Fruit fly (Drosophila melanogaster): Measurements from ENCODE around the gene nero.

The nero gene

DNA sequence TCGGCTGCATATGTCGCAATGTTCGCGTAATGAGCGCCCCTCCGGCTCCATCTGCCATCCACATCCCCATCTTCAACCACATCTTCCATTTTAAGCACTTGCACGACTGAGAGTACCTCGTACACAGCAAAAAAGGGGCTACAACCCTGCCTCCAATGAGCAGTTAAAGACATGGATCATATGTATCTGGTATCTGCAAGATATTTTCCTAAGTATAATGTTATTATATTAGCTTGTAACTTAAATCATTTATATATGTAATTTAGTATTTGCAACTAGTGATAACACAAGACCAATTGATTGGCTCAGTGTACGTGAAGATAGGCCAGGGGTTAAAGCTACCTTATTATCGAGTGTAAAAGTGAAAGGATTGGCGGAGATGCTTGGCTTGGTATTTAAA, 15.3 kb upstream of the nero start (continued):
- TF ChIP-seq peb (GFP tag; IDR thresholded peaks at IDR 0.05) (no peak), CHES-1-like (GFP tag; optimal IDR thresholded peaks at IDR 0.05) (no peak), CoRest (tag; optimal IDR thresholded peaks at IDR 0.05) (no peak), Mad (GFP tag; optimal IDR thresholded peaks at IDR 0.05) (no peak), CG13123 (GFP tag; optimal IDR thresholded peaks at IDR 0.05) (no peak), sr (GFP tag; IDR thresholded peaks at IDR 0.05) (no peak), Pdp1 (GFP tag; optimal IDR thresholded peaks at IDR 0.05) (no peak), Optix (GFP tag; IDR thresholded peaks at IDR 0.05) (no peak), dpn (GFP tag; optimal IDR thresholded peaks at IDR 0.05) (no peak), wek (GFP tag; optimal IDR thresholded peaks at IDR 0.05) (no peak), CG9817 (tag; optimal IDR thresholded peaks at IDR 0.05) (no peak), gcm (GFP tag; optimal IDR thresholded peaks at IDR 0.05) (no peak), sob (GFP tag; IDR thresholded peaks at IDR 0.05) (no peak), CG30431 (GFP tag; optimal IDR thresholded peaks at IDR 0.05) (no peak), CG1647 (GFP tag; optimal IDR thresholded peaks at IDR 0.05) (no peak), Six4 (GFP tag; optimal IDR thresholded peaks at IDR 0.05) (no peak), CG12744 (GFP tag; optimal IDR thresholded peaks at IDR 0.05) (no peak), Lhr (GFP tag; optimal IDR thresholded peaks at IDR 0.05) (no peak)

DNA sequence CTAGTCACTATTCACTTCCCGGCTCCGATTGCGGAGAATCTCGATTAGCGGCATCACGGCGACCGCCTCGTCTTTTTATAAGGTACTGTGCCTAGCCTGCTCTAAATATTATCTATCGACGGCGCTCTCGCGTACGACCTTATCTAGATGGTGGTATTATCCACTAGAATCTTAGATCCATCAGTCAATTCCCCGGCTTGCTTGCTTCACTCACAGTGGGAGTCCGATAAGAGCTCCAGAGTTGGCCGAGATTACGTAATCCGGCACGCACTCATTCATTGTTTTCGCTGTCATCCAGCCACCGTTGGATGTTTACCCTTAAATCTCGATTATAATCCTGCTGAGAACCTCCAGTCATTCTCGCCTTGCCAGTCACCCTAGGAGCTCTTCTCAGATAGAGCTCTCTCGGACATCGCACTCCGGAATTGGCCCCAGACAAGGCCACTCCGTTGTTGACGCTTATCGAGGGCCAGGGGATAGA, 14.2 kb upstream of the nero start, which contains the start of gene Smvt:
Smvt (minus strand) TSS at position 51 of the 481 bp plus-strand sequence.
- TF ChIP-seq br (optimal IDR thresholded peaks at IDR 0.05) (no peak), dan (GFP tag; IDR thresholded peaks at IDR 0.05) (no peak), amos (GFP tag; IDR thresholded peaks at IDR 0.05; ENCODE audit: partially characterized antibody) (no peak), CG2120 (GFP tag; optimal IDR thresholded peaks at IDR 0.05) (no peak), CG4404 (GFP tag; IDR thresholded peaks at IDR 0.05) (no peak), vnd (GFP tag; IDR thresholded peaks at IDR 0.05; ENCODE audit: partially characterized antibody) (0 out of 3 replicates have a peak, but pooled peaks have one; percentile 16), CG15479 (GFP tag; optimal IDR thresholded peaks at IDR 0.05) (peak; percentile 10), Lpt (GFP tag; optimal IDR thresholded peaks at IDR 0.05) (no peak), Xrp1 (GFP tag; IDR thresholded peaks at IDR 0.05) (no peak), Pdp1 (GFP tag; optimal IDR thresholded peaks at IDR 0.05) (peak in 1 of 2 experiments; percentile 80), ash1 (GFP tag; optimal IDR thresholded peaks at IDR 0.05) (no peak), Optix (GFP tag; IDR thresholded peaks at IDR 0.05) (no peak)

- TF ChIP-seq unpg (GFP tag; optimal IDR thresholded peaks at IDR 0.05) (peak; percentile 16), CG15514 (GFP tag; optimal IDR thresholded peaks at IDR 0.05) (peak; percentile 5), zfh2 (GFP tag; optimal IDR thresholded peaks at IDR 0.05) (no peak), Pdp1 (GFP tag; optimal IDR thresholded peaks at IDR 0.05) (peak in 1 of 2 experiments; percentile 35), TFAM (GFP tag; optimal IDR thresholded peaks at IDR 0.05) (no peak), Xrp1 (GFP tag; IDR thresholded peaks at IDR 0.05) (0 out of 2 replicates have a peak, but pooled peaks have one; percentile 30), Oli (tag; optimal IDR thresholded peaks at IDR 0.05) (no peak), CG10209 (GFP tag; optimal IDR thresholded peaks at IDR 0.05) (no peak), HHEX (GFP tag; optimal IDR thresholded peaks at IDR 0.05) (peak; percentile 11), onecut (GFP tag; IDR thresholded peaks at IDR 0.05) (peak; percentile 20; the same call in 1 of the 2 replicates), NC2α (GFP tag; optimal IDR thresholded peaks at IDR 0.05) (no peak), so (GFP tag; IDR thresholded peaks at IDR 0.05) (0 out of 3 replicates have a peak, but pooled peaks have one; percentile 15), CG31441 (GFP tag; IDR thresholded peaks at IDR 0.05) (no peak), Neu2 (GFP tag; optimal IDR thresholded peaks at IDR 0.05; ENCODE audit: borderline replicate concordance) (no peak), eyg (GFP tag; optimal IDR thresholded peaks at IDR 0.05) (no peak), CG1024 (GFP tag; IDR thresholded peaks at IDR 0.05) (no peak), CG13424 (tag; optimal IDR thresholded peaks at IDR 0.05) (peak; percentile 25), CG18599 (GFP tag; optimal IDR thresholded peaks at IDR 0.05) (peak; percentile 45), Bdp1 (GFP tag; optimal IDR thresholded peaks at IDR 0.05) (no peak), fru (optimal IDR thresholded peaks at IDR 0.05) (no peak), CG15269 (tag; optimal IDR thresholded peaks at IDR 0.05) (no peak), hth (optimal IDR thresholded peaks at IDR 0.05) (no peak), Sin3A (optimal IDR thresholded peaks at IDR 0.05) (no peak)
Measured at dm6 chr3R:31758587-31759167, 11.3 kb upstream of the nero start, which contains the start of gene CG2187. Gene CG2187, minus strand, starts transcription at chr3R:31758637.
